Fruit fly (Drosophila melanogaster): Measurements from ENCODE around the gene CG31141.

- TF ChIP-seq Myc (optimal IDR thresholded peaks at IDR 0.05): no peak
- no peak for TF ChIP-seq pan (optimal IDR thresholded peaks at IDR 0.05)
- TF ChIP-seq Abd-B (GFP tag; optimal IDR thresholded peaks at IDR 0.05): no peak
- no peak for TF ChIP-seq dmrt93B (GFP tag; optimal IDR thresholded peaks at IDR 0.05)
- TF ChIP-seq lola (GFP tag; optimal IDR thresholded peaks at IDR 0.05): no peak
Measured at dm6 chr3R:23931095-23931728, 8.1 kb downstream of the CG31141 start, which contains the start of the genes Rpt2 and CG13599.

Measured in whole organism, wandering third instar larva.